Fruit fly (Drosophila melanogaster): ENCODE results near the gene Sfxn1-3.

dm6 chr3R:4378363-4379354, at the start of gene Sfxn1-3:
- TF ChIP-seq rn (GFP tag; IDR thresholded peaks at IDR 0.05) (no peak), fd96Ca (GFP tag; IDR thresholded peaks at IDR 0.05) (no peak), CG8159 (tag; optimal IDR thresholded peaks at IDR 0.05) (no peak)
